Worm (Caenorhabditis elegans): ENCODE data around the gene B0524.3.

ce11 chrIII:1903966-1904365 lies 16.5 kb downstream of the B0524.3 start:
- no peak for TF ChIP-seq him-1 (tag; optimal IDR thresholded peaks at IDR 0.05)
- TF ChIP-seq W03F9.2 (tag; optimal IDR thresholded peaks at IDR 0.05): no peak
- no peak for TF ChIP-seq dao-5 (tag; optimal IDR thresholded peaks at IDR 0.05)

Measured in whole organism, L4/young adult.